Fruit fly (Drosophila melanogaster): Measurements from ENCODE around the gene HSPBAP1.

Gene HSPBAP1

dm6 chr3R:27688034-27688433 lies 7.0 kb upstream of the HSPBAP1 start, which contains the start of gene CG31055:
Gene CG31055, minus strand, starts transcription at chr3R:27688134.
- no peak for TF ChIP-seq noc (tag; optimal IDR thresholded peaks at IDR 0.05)

- TF ChIP-seq noc (tag; optimal IDR thresholded peaks at IDR 0.05) = no peak
These were observed 2.3 kb upstream of the HSPBAP1 start for dm6 chr3R:27692645-27693307.

- no peak for TF ChIP-seq noc (tag; optimal IDR thresholded peaks at IDR 0.05)
These were observed 1.0 kb upstream of the HSPBAP1 start, which contains the start of gene CG43319 for dm6 chr3R:27694018-27694417. Gene CG43319, plus strand, starts transcription at chr3R:27694318.

dm6 chr3R:27694583-27694982 lies 452 bp upstream of the HSPBAP1 start, which contains the start of gene Acp98AB:
Gene Acp98AB, plus strand, starts transcription at chr3R:27694883.
- TF ChIP-seq noc (tag; optimal IDR thresholded peaks at IDR 0.05) = no peak

dm6 chr3R:27699540-27700228 lies 4.6 kb downstream of the HSPBAP1 start, which contains the start of gene ALiX:
Gene ALiX, minus strand, starts transcription at chr3R:27700110.
- TF ChIP-seq noc (tag; optimal IDR thresholded peaks at IDR 0.05) = no peak

dm6 chr3R:27700229-27700573 lies 5.2 kb downstream of the HSPBAP1 start, which contains the start of gene btz:
Gene btz, plus strand, starts transcription at chr3R:27700361.
- no peak for TF ChIP-seq noc (tag; optimal IDR thresholded peaks at IDR 0.05)

dm6 chr3R:27706039-27706580 lies 11.1 kb downstream of the HSPBAP1 start:
- TF ChIP-seq noc (tag; optimal IDR thresholded peaks at IDR 0.05) = no peak

dm6 chr3R:27706581-27707181 lies 11.6 kb downstream of the HSPBAP1 start, which contains the start of the genes CROT and CG12877:
Gene CROT, minus strand, starts transcription at chr3R:27706751.
Gene CG12877, plus strand, starts transcription at chr3R:27707100.
- peak; percentile 73 for TF ChIP-seq noc (tag; optimal IDR thresholded peaks at IDR 0.05)

- no peak for TF ChIP-seq noc (tag; optimal IDR thresholded peaks at IDR 0.05)
These were observed 41.5 kb downstream of the HSPBAP1 start, which contains the start of gene Ets98B for dm6 chr3R:27736367-27737005. Gene Ets98B, plus strand, starts transcription at chr3R:27736538.

dm6 chr3R:27737038-27737437 lies 42.0 kb downstream of the HSPBAP1 start:
- no peak for TF ChIP-seq noc (tag; optimal IDR thresholded peaks at IDR 0.05)

dm6 chr3R:27738287-27738686 lies 43.3 kb downstream of the HSPBAP1 start:
- no peak for TF ChIP-seq noc (tag; optimal IDR thresholded peaks at IDR 0.05)

- no peak for TF ChIP-seq noc (tag; optimal IDR thresholded peaks at IDR 0.05)
These were observed 45.0 kb downstream of the HSPBAP1 start for dm6 chr3R:27739999-27740398.

dm6 chr3R:27740692-27741091 lies 45.7 kb downstream of the HSPBAP1 start:
- TF ChIP-seq noc (tag; optimal IDR thresholded peaks at IDR 0.05) = no peak
